Worm (Caenorhabditis elegans) whole organism, young adult: ENCODE data around the gene C25H3.10.

Experiments
- C06A6.2 ChIP-seq: fragments of 200-800 bp; sonication (Bioruptor generic); conservative IDR thresholded peaks from 2 replicates; pipeline ENCODE4 v1.3.6; 2022; ENCODE audit warnings: missing genetic modification characterization, missing compliant biosample characterization
- C17E4.6 ChIP-seq: fragments of 200-800 bp; sonication (Bioruptor generic); IDR thresholded peaks from 2 replicates; pipeline ENCODE4 v1.3.6; 2022; ENCODE audit warnings: missing genetic modification reagents, missing genetic modification characterization, missing compliant biosample characterization
- F23B12.7 ChIP-seq: sonication (generic microtip); optimal IDR thresholded peaks from 2 replicates; lab custom pipeline; 2017; ENCODE audit warnings: missing genetic modification characterization, mild to moderate bottlenecking, missing compliant biosample characterization, antibody characterized with exemption, moderate library complexity; ENCODE audit not compliant: insufficient read depth
- F49E8.2 ChIP-seq: sonication (generic microtip); optimal IDR thresholded peaks from 3 replicates; lab custom pipeline; 2017; ENCODE audit warnings: missing genetic modification characterization, mild to moderate bottlenecking, missing compliant biosample characterization, antibody characterized with exemption, moderate library complexity; ENCODE audit not compliant: insufficient read depth
- F52B5.7 ChIP-seq: sonication (generic microtip); optimal IDR thresholded peaks from 2 replicates; lab custom pipeline; 2016; ENCODE audit warnings: mild to moderate bottlenecking, missing genetic modification characterization, missing compliant biosample characterization
- K12H6.12 ChIP-seq: fragments of 200-800 bp; sonication (Bioruptor generic); optimal IDR thresholded peaks from 2 replicates; lab custom pipeline; 2018; ENCODE audit warnings: mild to moderate bottlenecking, missing genetic modification characterization, missing compliant biosample characterization
- T07F8.4 ChIP-seq: sonication (generic microtip); optimal IDR thresholded peaks from 2 replicates; lab custom pipeline; 2016; ENCODE audit warnings: mild to moderate bottlenecking, missing genetic modification characterization, moderate library complexity, missing compliant biosample characterization
- Y95B8A.8 ChIP-seq: fragments of 200-800 bp; sonication (Bioruptor generic); IDR thresholded peaks from 2 replicates; pipeline ENCODE4 v1.3.6; 2022; ENCODE audit warnings: missing genetic modification reagents, missing genetic modification characterization, missing compliant biosample characterization
- ZK185.1 ChIP-seq: sonication (generic microtip); optimal IDR thresholded peaks from 2 replicates; lab custom pipeline; 2016; ENCODE audit warnings: mild to moderate bottlenecking, missing genetic modification characterization, missing compliant biosample characterization; ENCODE audit not compliant: poor library complexity, severe bottlenecking
- aptf-3 ChIP-seq: fragments of 200-800 bp; sonication (Bioruptor generic); IDR thresholded peaks from 2 replicates; pipeline ENCODE4 v1.3.6; 2022; ENCODE audit warnings: missing genetic modification characterization, missing compliant biosample characterization
- atf-7 ChIP-seq: sonication (generic microtip); optimal IDR thresholded peaks from 2 replicates; lab custom pipeline; 2017; ENCODE audit warnings: mild to moderate bottlenecking, missing genetic modification characterization, missing compliant biosample characterization
- athp-1 ChIP-seq: sonication (generic microtip); optimal IDR thresholded peaks from 2 replicates; lab custom pipeline; 2017; ENCODE audit warnings: mild to moderate bottlenecking, missing genetic modification characterization, missing compliant biosample characterization
- attf-5 ChIP-seq: fragments of 200-800 bp; sonication (Bioruptor generic); optimal IDR thresholded peaks from 2 replicates; lab custom pipeline; 2018; ENCODE audit warnings: mild to moderate bottlenecking, missing genetic modification characterization, missing compliant biosample characterization
- bed-1 ChIP-seq: fragments of 200-800 bp; sonication (Bioruptor generic); IDR thresholded peaks from 2 replicates; pipeline ENCODE4 v1.3.6; 2022; ENCODE audit warnings: missing genetic modification reagents, missing genetic modification characterization, missing compliant biosample characterization
- ceh-100 ChIP-seq: fragments of 200-800 bp; sonication (Bioruptor generic); IDR thresholded peaks from 2 replicates; pipeline ENCODE4 v1.3.6; 2022; ENCODE audit warnings: missing genetic modification reagents, missing genetic modification characterization, missing compliant biosample characterization
- ceh-79 ChIP-seq: sonication (generic microtip); optimal IDR thresholded peaks from 2 replicates; lab custom pipeline; 2017; ENCODE audit warnings: mild to moderate bottlenecking, missing genetic modification characterization, missing compliant biosample characterization
- ceh-91 ChIP-seq: fragments of 200-800 bp; sonication (Bioruptor generic); IDR thresholded peaks from 2 replicates; pipeline ENCODE4 v1.3.6; 2022; ENCODE audit warnings: missing genetic modification reagents, missing genetic modification characterization, missing compliant biosample characterization
- egl-44 ChIP-seq: fragments of 200-800 bp; sonication (Bioruptor generic); IDR thresholded peaks from 2 replicates; pipeline ENCODE4 v1.3.6; 2022; ENCODE audit warnings: missing genetic modification reagents, missing genetic modification characterization, missing compliant biosample characterization
- egrh-3 ChIP-seq: fragments of 200-800 bp; sonication (Bioruptor generic); IDR thresholded peaks from 2 replicates; pipeline ENCODE4 v1.3.6; 2022; ENCODE audit warnings: missing genetic modification reagents, missing genetic modification characterization, missing compliant biosample characterization
- ekl-4 ChIP-seq: fragments of 200-800 bp; sonication (Bioruptor generic); IDR thresholded peaks from 2 replicates; pipeline ENCODE4 v1.3.6; 2022; ENCODE audit warnings: missing genetic modification reagents, missing genetic modification characterization, missing compliant biosample characterization
- ets-4 ChIP-seq: fragments of 200-800 bp; sonication (Bioruptor generic); optimal IDR thresholded peaks from 2 replicates; lab custom pipeline; 2018; ENCODE audit warnings: mild to moderate bottlenecking, missing genetic modification characterization, missing compliant biosample characterization
- hmg-1.2 ChIP-seq: fragments of 200-800 bp; sonication (Bioruptor generic); IDR thresholded peaks from 2 replicates; pipeline ENCODE4 v1.3.6; 2022; ENCODE audit warnings: missing genetic modification reagents, missing genetic modification characterization, missing compliant biosample characterization
- hmg-20 ChIP-seq: fragments of 200-800 bp; sonication (Bioruptor generic); IDR thresholded peaks from 2 replicates; pipeline ENCODE4 v1.3.6; 2022; ENCODE audit warnings: missing genetic modification reagents, missing genetic modification characterization, missing compliant biosample characterization
- let-526 ChIP-seq: fragments of 200-800 bp; sonication (Bioruptor generic); IDR thresholded peaks from 2 replicates; pipeline ENCODE4 v1.3.6; 2022; ENCODE audit warnings: missing genetic modification reagents, missing genetic modification characterization, missing compliant biosample characterization
- lin-54 ChIP-seq: fragments of 200-800 bp; sonication (Bioruptor generic); optimal IDR thresholded peaks from 2 replicates; lab custom pipeline; 2018; ENCODE audit warnings: mild to moderate bottlenecking, missing genetic modification characterization, missing compliant biosample characterization
- lir-1 ChIP-seq: fragments of 200-800 bp; sonication (Bioruptor generic); conservative IDR thresholded peaks from 2 replicates; pipeline ENCODE4 v1.3.6; 2022; ENCODE audit warnings: missing genetic modification reagents, missing genetic modification characterization, missing compliant biosample characterization
- lsl-1 ChIP-seq: fragments of 200-800 bp; sonication (Bioruptor generic); optimal IDR thresholded peaks from 2 replicates; lab custom pipeline; 2018; ENCODE audit warnings: mild to moderate bottlenecking, missing genetic modification characterization, moderate library complexity, missing compliant biosample characterization
- lsy-27 ChIP-seq: sonication (generic microtip); optimal IDR thresholded peaks from 2 replicates; lab custom pipeline; 2017; ENCODE audit warnings: missing genetic modification characterization, mild to moderate bottlenecking, missing compliant biosample characterization, antibody characterized with exemption, missing genotype, borderline replicate concordance; ENCODE audit not compliant: insufficient read depth
- madf-10 ChIP-seq: sonication (generic microtip); optimal IDR thresholded peaks from 2 replicates; lab custom pipeline; 2016; ENCODE audit warnings: mild to moderate bottlenecking, missing genetic modification characterization, missing compliant biosample characterization
- madf-3 ChIP-seq: fragments of 200-800 bp; sonication (Bioruptor generic); IDR thresholded peaks from 2 replicates; pipeline ENCODE4 v1.3.6; 2022; ENCODE audit warnings: missing genetic modification reagents, missing genetic modification characterization, missing compliant biosample characterization
- mcd-1 ChIP-seq: fragments of 200-800 bp; sonication (Bioruptor generic); IDR thresholded peaks from 2 replicates; pipeline ENCODE4 v1.3.6; 2022; ENCODE audit warnings: missing genetic modification reagents, missing genetic modification characterization, missing compliant biosample characterization
- nfya-1 ChIP-seq: sonication (generic microtip); optimal IDR thresholded peaks from 2 replicates; lab custom pipeline; 2017; ENCODE audit warnings: antibody characterized with exemption, missing compliant biosample characterization, missing genetic modification characterization, borderline replicate concordance; ENCODE audit not compliant: insufficient read depth
- nfya-2 ChIP-seq: fragments of 200-800 bp; sonication (Bioruptor generic); IDR thresholded peaks from 2 replicates; pipeline ENCODE4 v1.3.6; 2022; ENCODE audit warnings: missing genetic modification reagents, missing genetic modification characterization, missing compliant biosample characterization
- nhr-27 ChIP-seq: fragments of 200-800 bp; sonication (Bioruptor generic); optimal IDR thresholded peaks from 2 replicates; lab custom pipeline; 2018; ENCODE audit warnings: mild to moderate bottlenecking, missing genetic modification characterization, moderate library complexity, missing compliant biosample characterization
- pha-4 ChIP-seq: fragments of 150-350 bp; sonication (generic microtip); optimal IDR thresholded peaks from 2 replicates; lab custom pipeline; 2014; ENCODE audit warnings: missing biosample characterization, missing genetic modification reagents, missing genetic modification characterization
- rcor-1 ChIP-seq: fragments of 200-800 bp; sonication (Bioruptor generic); IDR thresholded peaks from 2 replicates; pipeline ENCODE4 v1.3.6; 2022; ENCODE audit warnings: missing genetic modification reagents, missing genetic modification characterization, missing compliant biosample characterization
- rpc-1 ChIP-seq, 2 experiments: fragments of 150-350 bp in 1 of 2; sonication (generic microtip) in 1 of 2; optimal IDR thresholded peaks; 2 replicates each; lab custom pipeline; 2014 to 2018; ENCODE audit warnings: missing biosample characterization in 1 of 2, missing genetic modification characterization in 1 of 2, missing genetic modification reagents in 1 of 2, missing genotype in 1 of 2
- sdz-38 ChIP-seq: sonication (generic microtip); optimal IDR thresholded peaks from 2 replicates; lab custom pipeline; 2016; ENCODE audit warnings: missing genotype, missing genetic modification characterization, missing compliant biosample characterization
- snpc-1.1 ChIP-seq: sonication (generic microtip); optimal IDR thresholded peaks from 2 replicates; lab custom pipeline; 2017; ENCODE audit warnings: missing genetic modification characterization, mild to moderate bottlenecking, missing compliant biosample characterization, antibody characterized with exemption, moderate library complexity, missing genotype, missing genetic modification reagents; ENCODE audit not compliant: insufficient read depth
- snpc-3.4 ChIP-seq: sonication (generic microtip); optimal IDR thresholded peaks from 2 replicates; lab custom pipeline; 2017; ENCODE audit warnings: missing genetic modification characterization, mild to moderate bottlenecking, missing compliant biosample characterization, antibody characterized with exemption, moderate library complexity, missing genotype, missing genetic modification reagents
- sptf-2 ChIP-seq: fragments of 200-800 bp; sonication (Bioruptor generic); optimal IDR thresholded peaks from 2 replicates; lab custom pipeline; 2018; ENCODE audit warnings: mild to moderate bottlenecking, missing genetic modification characterization, missing compliant biosample characterization
- unc-130 ChIP-seq: sonication (generic microtip); optimal IDR thresholded peaks from 2 replicates; lab custom pipeline; 2016; ENCODE audit warnings: missing genetic modification reagents, missing genetic modification characterization, missing compliant biosample characterization
- unc-62 ChIP-seq: fragments of 150-350 bp; optimal IDR thresholded peaks from 2 replicates; lab custom pipeline; 2014; ENCODE audit warnings: missing biosample characterization, missing genetic modification reagents, missing genetic modification characterization
- zfh-2 ChIP-seq: fragments of 200-800 bp; sonication (Bioruptor generic); conservative IDR thresholded peaks from 2 replicates; pipeline ENCODE4 v1.3.6; 2022; ENCODE audit warnings: missing genetic modification reagents, missing genetic modification characterization, missing compliant biosample characterization
- ztf-18 ChIP-seq: sonication (generic microtip); optimal IDR thresholded peaks from 2 replicates; lab custom pipeline; 2016; ENCODE audit warnings: missing genotype, mild to moderate bottlenecking, missing genetic modification characterization, missing compliant biosample characterization
- ztf-25 ChIP-seq: fragments of 200-800 bp; sonication (Bioruptor generic); IDR thresholded peaks from 2 replicates; pipeline ENCODE4 v1.3.6; 2022; ENCODE audit warnings: missing genetic modification reagents, missing genetic modification characterization, missing compliant biosample characterization
- ztf-28 ChIP-seq: fragments of 200-800 bp; sonication (Bioruptor generic); IDR thresholded peaks from 2 replicates; pipeline ENCODE4 v1.3.6; 2022; ENCODE audit warnings: missing genetic modification reagents, missing genetic modification characterization, missing compliant biosample characterization
- ztf-3 ChIP-seq: fragments of 200-800 bp; sonication (Bioruptor generic); optimal IDR thresholded peaks from 2 replicates; lab custom pipeline; 2018; ENCODE audit warnings: mild to moderate bottlenecking, missing genetic modification characterization, missing compliant biosample characterization

The C25H3.10 gene

DNA sequence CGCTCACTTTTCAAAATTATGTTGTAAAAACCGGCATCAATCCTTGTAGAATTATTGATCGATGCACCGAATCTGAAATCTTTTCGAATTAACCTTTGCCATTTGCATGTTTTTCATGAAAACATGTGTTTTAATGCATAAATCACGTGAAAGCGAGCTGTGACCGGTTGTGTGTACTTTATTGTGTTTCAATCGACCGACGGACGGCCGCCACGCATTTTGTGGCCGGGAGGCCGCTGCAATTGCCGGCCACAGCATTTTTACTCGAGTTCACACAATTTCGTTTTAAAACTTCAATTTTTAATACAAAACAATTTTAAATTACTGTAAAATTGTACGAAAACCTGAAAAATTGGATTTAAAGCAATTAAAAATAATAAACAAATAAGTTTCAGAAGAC, 9.8 kb downstream of the C25H3.10 start, which contains the start of gene C25H3.11 (continued):
- TF ChIP-seq lsy-27 (tag; lab: Kevin White, UChicago) (no peak), rcor-1 (no peak), aptf-3 (GFP tag; lab: Robert Waterston, UW) (no peak), ztf-18 (tag; lab: Kevin White, UChicago) (peak; percentile 15), ets-4 (no peak), Y95B8A.8 (GFP tag; lab: Robert Waterston, UW) (no peak), C06A6.2 (GFP tag; lab: Robert Waterston, UW) (no peak), hmg-20 (GFP tag; lab: Robert Waterston, UW) (no peak), lsl-1 (no peak), F23B12.7 (tag; lab: Kevin White, UChicago) (no peak), ceh-91 (GFP tag; lab: Robert Waterston, UW) (no peak), ceh-79 (no peak), unc-62 (GFP tag; lab: Kevin White, UChicago) (no peak), athp-1 (peak; percentile 17), ekl-4 (GFP tag; lab: Robert Waterston, UW) (no peak), mcd-1 (GFP tag; lab: Robert Waterston, UW) (no peak), zfh-2 (GFP tag; lab: Robert Waterston, UW) (no peak), lir-1 (no peak), sptf-2 (GFP tag; lab: Kevin White, UChicago) (no peak), hmg-1.2 (GFP tag; lab: Robert Waterston, UW) (0 out of 2 replicates have a peak, but pooled peaks have one; percentile 19), snpc-1.1 (no peak), ceh-100 (GFP tag; lab: Robert Waterston, UW) (no peak), egl-44 (GFP tag; lab: Robert Waterston, UW) (no peak), let-526 (GFP tag; lab: Robert Waterston, UW) (no peak), bed-1 (GFP tag; lab: Robert Waterston, UW) (no peak), madf-10 (peak; percentile 10), pha-4 (tag; lab: Kevin White, UChicago) (no peak), snpc-3.4 (tag; lab: Kevin White, UChicago) (no peak), T07F8.4 (tag; lab: Kevin White, UChicago) (no peak), lin-54 (GFP tag; lab: Kevin White, UChicago) (no peak), K12H6.12 (tag; lab: Kevin White, UChicago) (peak; percentile 20), nfya-1 (tag; lab: Kevin White, UChicago) (no peak), ZK185.1 (tag; lab: Kevin White, UChicago) (no peak), ztf-28 (GFP tag; lab: Robert Waterston, UW) (no peak), nhr-27 (tag; lab: Kevin White, UChicago) (no peak), ztf-3 (no peak), atf-7 (tag; lab: Kevin White, UChicago) (no peak), F49E8.2 (tag; lab: Kevin White, UChicago) (no peak), nfya-2 (no peak), rpc-1 (optimal IDR thresholded peaks at IDR 0.05; lab: Kevin White, UChicago) (no peak), rpc-1 (tag; optimal IDR thresholded peaks at IDR 0.05; lab: Kevin White, UChicago) (no peak), attf-5 (GFP tag; lab: Kevin White, UChicago) (peak; percentile 79), ztf-25 (no peak), C17E4.6 (no peak), madf-3 (GFP tag; lab: Robert Waterston, UW) (no peak), F52B5.7 (tag; lab: Kevin White, UChicago) (no peak), sdz-38 (no peak), egrh-3 (no peak), unc-130 (GFP tag; lab: Kevin White, UChicago) (no peak)
